Fruit fly (Drosophila melanogaster): Measurements from ENCODE around the gene mre11.
A peak's percentile ranks its signal among the peaks of the same experiment; 100 is the strongest.

- TF ChIP-seq CG32121 (GFP tag; IDR thresholded peaks at IDR 0.05) (peak; percentile 42; the same call in 1 of the 2 replicates), CG17806 (tag; optimal IDR thresholded peaks at IDR 0.05) (no peak)
Measured at dm6 chr2L:11277927-11278351, 4.0 kb upstream of the mre11 start, which contains the start of gene CG33695.
